Fruit fly (Drosophila melanogaster) whole organism, embryonic: Measurements from ENCODE around the gene bnl.

Experiments used
- aop ChIP-seq: fragments of 200-800 bp; sonication (Bioruptor generic); IDR thresholded peaks from 2 replicates; pipeline ENCODE4 v1.3.6; 2022; ENCODE audit warnings: missing biosample characterization, missing genetic modification characterization
- bab2 ChIP-seq: fragments of 200-800 bp; sonication (Bioruptor generic); optimal IDR thresholded peaks from 2 replicates; lab custom pipeline; 2016; ENCODE audit warnings: missing biosample characterization, missing genetic modification characterization
- dysf ChIP-seq: fragments of 200-800 bp; sonication (Bioruptor generic); IDR thresholded peaks from 3 replicates; pipeline ENCODE4 v1.3.6; 2022; ENCODE audit warnings: missing biosample characterization, missing genetic modification characterization
- fru ChIP-seq: fragments of >200 bp; optimal IDR thresholded peaks from 2 replicates; lab custom pipeline; 2017
- lab ChIP-seq: fragments of 200-800 bp; sonication (Bioruptor generic); optimal IDR thresholded peaks from 3 replicates; lab custom pipeline; 2017; ENCODE audit warnings: missing biosample characterization, missing genetic modification characterization, mild to moderate bottlenecking, moderate library complexity, missing genetic modification reagents

dm6 chr3R:19873102-19873737, 36.6 kb upstream of the bnl start:
- TF ChIP-seq fru (lab: Kevin White, UChicago) (no peak), dysf (GFP tag; lab: Robert Waterston, UW) (no peak), aop (no peak), bab2 (no peak), lab (peak; percentile 43)
